Fruit fly (Drosophila melanogaster): ENCODE results near the gene GCC185.

GCC185 gene

dm6 chr3R:11992934-11993670 is 17.5 kb upstream of the GCC185 start, which contains the start of gene mfas (continued):
- TF ChIP-seq dsx (GFP tag; optimal IDR thresholded peaks at IDR 0.05; ENCODE audit: poor library complexity, severe bottlenecking) = peak; percentile 33
- TF ChIP-seq Sox15 (GFP tag; optimal IDR thresholded peaks at IDR 0.05) = no peak
- TF ChIP-seq CG32006 (GFP tag; optimal IDR thresholded peaks at IDR 0.05) = no peak
- peak; percentile 12 for TF ChIP-seq CG3919 (GFP tag; optimal IDR thresholded peaks at IDR 0.05)
- TF ChIP-seq Smox (GFP tag; optimal IDR thresholded peaks at IDR 0.05) = no peak
- TF ChIP-seq CG10669 (GFP tag; optimal IDR thresholded peaks at IDR 0.05) = no peak
- TF ChIP-seq CG8119 (GFP tag; IDR thresholded peaks at IDR 0.05) = no peak
- TF ChIP-seq CG6854 (GFP tag; optimal IDR thresholded peaks at IDR 0.05) = peak; percentile 56
- no peak for TF ChIP-seq CG8319 (GFP tag; optimal IDR thresholded peaks at IDR 0.05)
- no peak for TF ChIP-seq net (GFP tag; optimal IDR thresholded peaks at IDR 0.05)
- no peak for TF ChIP-seq OdsH (GFP tag; optimal IDR thresholded peaks at IDR 0.05)
- TF ChIP-seq topi (GFP tag; optimal IDR thresholded peaks at IDR 0.05) = no peak
- peak; percentile 6 for TF ChIP-seq CG3032 (tag; optimal IDR thresholded peaks at IDR 0.05)
- TF ChIP-seq Eip78C (GFP tag) = peak; percentile 44

dm6 chr3R:11998130-11998529 is 12.4 kb upstream of the GCC185 start:
- TF ChIP-seq Gug (GFP tag; IDR thresholded peaks at IDR 0.05) (no peak), spab (GFP tag; optimal IDR thresholded peaks at IDR 0.05) (no peak), CG4318 (GFP tag; optimal IDR thresholded peaks at IDR 0.05) (no peak), CG8632 (GFP tag; optimal IDR thresholded peaks at IDR 0.05) (no peak), svp (GFP tag) (no peak), Ets21C (GFP tag; optimal IDR thresholded peaks at IDR 0.05) (no peak), eg (GFP tag; IDR thresholded peaks at IDR 0.05) (no peak), Hr4 (GFP tag; optimal IDR thresholded peaks at IDR 0.05) (no peak), CG8119 (GFP tag; IDR thresholded peaks at IDR 0.05) (no peak), Eip75B (GFP tag; optimal IDR thresholded peaks at IDR 0.05) (no peak), Eip78C (GFP tag) (no peak), CG3032 (tag; optimal IDR thresholded peaks at IDR 0.05) (no peak)

- peak; percentile 47 for TF ChIP-seq Eip78C (GFP tag)
- TF ChIP-seq Eip93F (GFP tag; optimal IDR thresholded peaks at IDR 0.05) = no peak
Observed at dm6 chr3R:11999074-11999473, 11.5 kb upstream of the GCC185 start, which contains the start of gene Ect3. Gene Ect3, plus strand, starts transcription at chr3R:11999278.

dm6 chr3R:12005417-12005816 is 5.2 kb upstream of the GCC185 start, which contains the start of gene Tk:
Gene Tk, minus strand, starts transcription at chr3R:12005473.
- TF ChIP-seq net (GFP tag; optimal IDR thresholded peaks at IDR 0.05) (no peak), OdsH (GFP tag; optimal IDR thresholded peaks at IDR 0.05) (no peak), Eip93F (GFP tag; optimal IDR thresholded peaks at IDR 0.05) (no peak), spab (GFP tag; optimal IDR thresholded peaks at IDR 0.05) (no peak)

dm6 chr3R:12006417-12006816 is 4.2 kb upstream of the GCC185 start:
- TF ChIP-seq svp (GFP tag) (peak; percentile 64), CG6163 (GFP tag; IDR thresholded peaks at IDR 0.05) (0 out of 3 replicates have a peak, but pooled peaks have one; percentile 30), CG32006 (GFP tag; optimal IDR thresholded peaks at IDR 0.05) (no peak)

- TF ChIP-seq CG10631 (GFP tag; optimal IDR thresholded peaks at IDR 0.05) = peak; percentile 64
- TF ChIP-seq OdsH (GFP tag; optimal IDR thresholded peaks at IDR 0.05) = no peak
- no peak for TF ChIP-seq net (GFP tag; optimal IDR thresholded peaks at IDR 0.05)
- no peak for TF ChIP-seq Sox15 (GFP tag; optimal IDR thresholded peaks at IDR 0.05)
- no peak for TF ChIP-seq vri (GFP tag; optimal IDR thresholded peaks at IDR 0.05)
- TF ChIP-seq salr (GFP tag; optimal IDR thresholded peaks at IDR 0.05) = no peak
- TF ChIP-seq Hr39 (GFP tag; optimal IDR thresholded peaks at IDR 0.05) = no peak
- TF ChIP-seq Smox (GFP tag; optimal IDR thresholded peaks at IDR 0.05) = no peak
- TF ChIP-seq achi (GFP tag; optimal IDR thresholded peaks at IDR 0.05) = peak; percentile 55
- TF ChIP-seq Ets96B (tag; optimal IDR thresholded peaks at IDR 0.05) = peak; percentile 49
- no peak for TF ChIP-seq Sox102F (GFP tag; optimal IDR thresholded peaks at IDR 0.05)
- TF ChIP-seq fkh (GFP tag; optimal IDR thresholded peaks at IDR 0.05) = peak; percentile 93
- TF ChIP-seq CG9139 (GFP tag; optimal IDR thresholded peaks at IDR 0.05) = no peak
- peak; percentile 55 for TF ChIP-seq svp (GFP tag)
- TF ChIP-seq dac (GFP tag; optimal IDR thresholded peaks at IDR 0.05) = no peak
- no peak for TF ChIP-seq Eip78C (GFP tag)
- TF ChIP-seq CG11762 (GFP tag; optimal IDR thresholded peaks at IDR 0.05; ENCODE audit: insufficient read depth) = no peak
- TF ChIP-seq CG3032 (tag; optimal IDR thresholded peaks at IDR 0.05) = peak; percentile 69
- TF ChIP-seq CG34406 (GFP tag; optimal IDR thresholded peaks at IDR 0.05) = peak; percentile 62
- no peak for TF ChIP-seq Eip75B (GFP tag; optimal IDR thresholded peaks at IDR 0.05)
- TF ChIP-seq dsx (GFP tag; optimal IDR thresholded peaks at IDR 0.05; ENCODE audit: poor library complexity, severe bottlenecking) = peak; percentile 69
- TF ChIP-seq Hr4 (GFP tag; optimal IDR thresholded peaks at IDR 0.05) = no peak
- TF ChIP-seq CG6792 (GFP tag; optimal IDR thresholded peaks at IDR 0.05) = no peak
- peak; percentile 46 for TF ChIP-seq esn (GFP tag; optimal IDR thresholded peaks at IDR 0.05)
Observed at dm6 chr3R:12016828-12017280, 6.3 kb downstream of the GCC185 start, which contains the start of the genes DCAF12 and Spt3. Gene DCAF12, minus strand, starts transcription at chr3R:12017031. Gene Spt3, plus strand, starts transcription at chr3R:12017156.

Data from whole organism, prepupa.